Worm (Caenorhabditis elegans): ENCODE results near the gene F59A6.12.

- TF ChIP-seq efl-1 (optimal IDR thresholded peaks at IDR 0.05): no peak
- peak in 1 of 2 experiments; percentile 29 for TF ChIP-seq efl-1 (GFP tag; optimal IDR thresholded peaks at IDR 0.05 in 1 of 2)
- TF ChIP-seq elt-3 (tag; optimal IDR thresholded peaks at IDR 0.05): no peak
- no peak for TF ChIP-seq nhr-237 (tag; optimal IDR thresholded peaks at IDR 0.05)
- no peak for TF ChIP-seq elt-2 (tag; optimal IDR thresholded peaks at IDR 0.05)
- TF ChIP-seq nhr-28 (tag; optimal IDR thresholded peaks at IDR 0.05): no peak
- TF ChIP-seq nhr-90 (tag; optimal IDR thresholded peaks at IDR 0.05; ENCODE audit: poor library complexity): no peak
Observed at ce11 chrII:4984151-4984550, 27.7 kb downstream of the F59A6.12 start.

Data from whole organism, L1 larva.